Fruit fly (Drosophila melanogaster): ENCODE results near the gene CG4577.

dm6 chr2L:1114230-1114629 is 20.3 kb upstream of the CG4577 start:
- TF ChIP-seq Ets96B (tag; optimal IDR thresholded peaks at IDR 0.05) (no peak), CG15336 (GFP tag; IDR thresholded peaks at IDR 0.05) (no peak), dsx (GFP tag; optimal IDR thresholded peaks at IDR 0.05; ENCODE audit: poor library complexity, severe bottlenecking) (no peak), CG32006 (GFP tag; optimal IDR thresholded peaks at IDR 0.05) (no peak)
